Worm (Caenorhabditis elegans) whole organism, L2 larva: Measurements from ENCODE around the gene mab-21.

Experiments
- C34F6.9 ChIP-seq: fragments of 150-350 bp; optimal IDR thresholded peaks from 2 replicates; lab custom pipeline; 2014; ENCODE audit warnings: missing biosample characterization, missing genetic modification characterization
- F13H6.1 ChIP-seq: sonication (generic microtip); optimal IDR thresholded peaks from 2 replicates; lab custom pipeline; 2016; ENCODE audit warnings: missing genetic modification characterization, missing compliant biosample characterization
- ZK546.5 ChIP-seq: sonication (generic microtip); optimal IDR thresholded peaks from 2 replicates; lab custom pipeline; 2017; ENCODE audit warnings: missing biosample characterization, missing genetic modification characterization
- aly-2 ChIP-seq: fragments of 150-350 bp; optimal IDR thresholded peaks from 2 replicates; lab custom pipeline; 2014; ENCODE audit warnings: missing biosample characterization, missing genetic modification characterization
- ama-1 ChIP-seq: fragments of 150-350 bp; optimal IDR thresholded peaks from 2 replicates; lab custom pipeline; 2018; ENCODE audit warnings: inconsistent platforms
- blmp-1 ChIP-seq: sonication (generic microtip); optimal IDR thresholded peaks from 2 replicates; lab custom pipeline; 2017; ENCODE audit warnings: missing genetic modification characterization, mild to moderate bottlenecking, missing compliant biosample characterization, antibody characterized with exemption, moderate library complexity; ENCODE audit not compliant: insufficient read depth
- ceh-16 ChIP-seq: fragments of 150-350 bp; optimal IDR thresholded peaks from 2 replicates; lab custom pipeline; 2014; ENCODE audit warnings: missing biosample characterization, missing genetic modification characterization
- ceh-82 ChIP-seq: fragments of 150-350 bp; optimal IDR thresholded peaks from 2 replicates; lab custom pipeline; 2014; ENCODE audit warnings: missing biosample characterization, missing genetic modification characterization
- crh-2 ChIP-seq: sonication (generic microtip); optimal IDR thresholded peaks from 2 replicates; lab custom pipeline; 2017; ENCODE audit warnings: missing biosample characterization, missing genetic modification characterization
- dmd-4 ChIP-seq: sonication (generic microtip); optimal IDR thresholded peaks from 2 replicates; lab custom pipeline; 2017; ENCODE audit warnings: missing biosample characterization, missing genetic modification characterization
- egl-27 ChIP-seq: sonication (generic microtip); optimal IDR thresholded peaks from 3 replicates; lab custom pipeline; 2017; ENCODE audit warnings: missing biosample characterization, missing genetic modification reagents, missing genetic modification characterization
- elt-1 ChIP-seq: fragments of 150-350 bp; optimal IDR thresholded peaks from 2 replicates; lab custom pipeline; 2014; ENCODE audit warnings: missing biosample characterization, missing genetic modification characterization
- elt-3 ChIP-seq: sonication (generic microtip); optimal IDR thresholded peaks from 2 replicates; lab custom pipeline; 2017; ENCODE audit warnings: missing biosample characterization, missing genetic modification characterization
- gmeb-1 ChIP-seq: fragments of 150-350 bp; optimal IDR thresholded peaks from 2 replicates; lab custom pipeline; 2014; ENCODE audit warnings: missing biosample characterization, missing genetic modification characterization
- lsy-2 ChIP-seq, 2 experiments: fragments of 150-350 bp in 1 of 2; sonication (generic microtip) in 1 of 2; optimal IDR thresholded peaks; 2 replicates each; lab custom pipeline; 2014 to 2017; ENCODE audit warnings: missing biosample characterization in 2 of 2, missing genetic modification characterization in 2 of 2
- mbf-1 ChIP-seq: sonication (generic microtip); optimal IDR thresholded peaks from 2 replicates; lab custom pipeline; 2017; ENCODE audit warnings: missing biosample characterization, missing genetic modification characterization
- nhr-11 ChIP-seq: fragments of 150-350 bp; optimal IDR thresholded peaks from 2 replicates; lab custom pipeline; 2014; ENCODE audit warnings: missing biosample characterization, missing genetic modification characterization
- nhr-12 ChIP-seq: fragments of 150-350 bp; optimal IDR thresholded peaks from 2 replicates; lab custom pipeline; 2014; ENCODE audit warnings: missing biosample characterization, missing genetic modification characterization
- nhr-129 ChIP-seq: fragments of 150-350 bp; optimal IDR thresholded peaks from 2 replicates; lab custom pipeline; 2014; ENCODE audit warnings: missing biosample characterization, missing genetic modification characterization
- nhr-23 ChIP-seq: fragments of 150-350 bp; optimal IDR thresholded peaks from 2 replicates; lab custom pipeline; 2014; ENCODE audit warnings: missing biosample characterization, missing genetic modification reagents, missing genetic modification characterization
- nhr-25 ChIP-seq: fragments of 150-350 bp; sonication (generic microtip); optimal IDR thresholded peaks from 3 replicates; lab custom pipeline; 2014; ENCODE audit warnings: missing biosample characterization, missing genetic modification characterization
- nhr-6 ChIP-seq: fragments of 150-350 bp; optimal IDR thresholded peaks from 2 replicates; lab custom pipeline; 2014; ENCODE audit warnings: missing biosample characterization, missing genetic modification characterization
- nhr-77 ChIP-seq: fragments of 150-350 bp; optimal IDR thresholded peaks from 2 replicates; lab custom pipeline; 2014; ENCODE audit warnings: missing biosample characterization, missing genetic modification characterization
- sem-4 ChIP-seq: fragments of 150-350 bp; optimal IDR thresholded peaks from 2 replicates; lab custom pipeline; 2014; ENCODE audit warnings: missing biosample characterization, missing genetic modification reagents, missing genetic modification characterization
- skn-1 ChIP-seq: sonication (generic microtip); optimal IDR thresholded peaks from 2 replicates; lab custom pipeline; 2017; ENCODE audit warnings: missing biosample characterization, missing genetic modification characterization
- sma-9 ChIP-seq, 2 experiments: fragments of 150-350 bp in 1 of 2; sonication (generic microtip) in 1 of 2; optimal IDR thresholded peaks; 2 replicates each; lab custom pipeline; 2014 to 2016; ENCODE audit warnings: missing genetic modification characterization in 2 of 2, mild to moderate bottlenecking in 1 of 2, missing biosample characterization in 1 of 2, missing compliant biosample characterization in 1 of 2, missing genetic modification reagents in 1 of 2, moderate library complexity in 1 of 2
- snpc-4 ChIP-seq: fragments of 150-350 bp; optimal IDR thresholded peaks from 2 replicates; lab custom pipeline; 2014; ENCODE audit warnings: missing biosample characterization, missing genetic modification characterization
- unc-39 ChIP-seq: fragments of 150-350 bp; optimal IDR thresholded peaks from 2 replicates; lab custom pipeline; 2014; ENCODE audit warnings: missing biosample characterization, missing genetic modification characterization
- unc-55 ChIP-seq: fragments of 150-350 bp; sonication (generic microtip); optimal IDR thresholded peaks from 3 replicates; lab custom pipeline; 2014; ENCODE audit warnings: missing biosample characterization, missing genetic modification reagents, missing genetic modification characterization
- unc-62 ChIP-seq: fragments of 150-350 bp; optimal IDR thresholded peaks from 2 replicates; lab custom pipeline; 2014; ENCODE audit warnings: missing biosample characterization, missing genetic modification reagents, missing genetic modification characterization
- zag-1 ChIP-seq: fragments of 150-350 bp; optimal IDR thresholded peaks from 2 replicates; lab custom pipeline; 2014; ENCODE audit warnings: missing biosample characterization, missing genetic modification characterization
- ztf-1 ChIP-seq: fragments of 200-800 bp; sonication (Bioruptor generic); conservative IDR thresholded peaks from 2 replicates; pipeline ENCODE4 v1.3.6; 2022; ENCODE audit warnings: missing genetic modification characterization, missing compliant biosample characterization
- ztf-11 ChIP-seq: sonication (generic microtip); optimal IDR thresholded peaks from 2 replicates; lab custom pipeline; 2017; ENCODE audit warnings: missing biosample characterization, missing genetic modification characterization
- ztf-4 ChIP-seq: fragments of 150-350 bp; optimal IDR thresholded peaks from 2 replicates; lab custom pipeline; 2014; ENCODE audit warnings: missing biosample characterization, missing genetic modification characterization

mab-21 gene

ce11 chrIII:4601286-4601685 is 733 bp downstream of the mab-21 start:
- TF ChIP-seq aly-2 (tag; lab: Kevin White, UChicago): no peak
- no peak for TF ChIP-seq nhr-25 (tag; lab: Kevin White, UChicago)
- TF ChIP-seq unc-39: no peak
- TF ChIP-seq nhr-77: no peak
- no peak for TF ChIP-seq nhr-6
- TF ChIP-seq elt-3 (tag; lab: Kevin White, UChicago): no peak
- no peak for TF ChIP-seq sem-4
- no peak for TF ChIP-seq C34F6.9 (tag; lab: Kevin White, UChicago)
- TF ChIP-seq elt-1 (tag; lab: Kevin White, UChicago): no peak
- TF ChIP-seq mbf-1 (tag; lab: Kevin White, UChicago): no peak
- no peak for TF ChIP-seq ceh-16 (tag; lab: Kevin White, UChicago)
- no peak for TF ChIP-seq ceh-82 (tag; lab: Kevin White, UChicago)
- TF ChIP-seq nhr-12: no peak
- TF ChIP-seq ztf-4: no peak
- no peak for TF ChIP-seq unc-55
- no peak for TF ChIP-seq ZK546.5
- TF ChIP-seq zag-1 (tag; lab: Kevin White, UChicago): no peak
- TF ChIP-seq ztf-1 (GFP tag; lab: Robert Waterston, UW): no peak

DNA sequence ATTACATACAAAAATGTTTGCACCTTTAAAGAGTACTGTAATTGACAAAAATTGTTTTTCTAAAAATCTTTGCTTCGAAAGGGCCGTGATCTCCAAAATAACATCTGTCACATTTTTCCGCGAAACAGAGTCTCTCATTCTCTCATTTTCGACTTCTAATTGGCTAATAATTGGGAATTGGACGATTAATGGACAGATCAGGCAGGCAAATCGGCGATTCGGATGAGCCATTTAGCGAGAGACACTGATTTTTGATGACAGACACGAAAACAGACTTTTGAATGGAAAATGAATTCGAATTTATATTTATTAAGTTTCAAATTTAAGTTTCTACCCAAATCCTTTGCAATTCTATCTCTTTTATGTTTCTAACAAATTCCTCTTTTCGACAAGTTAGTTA is 3.3 kb downstream of the mab-21 start:
- TF ChIP-seq ztf-4 (no peak), unc-62 (GFP tag; lab: Kevin White, UChicago) (no peak), nhr-23 (tag; lab: Kevin White, UChicago) (no peak), ceh-16 (tag; lab: Kevin White, UChicago) (no peak), C34F6.9 (tag; lab: Kevin White, UChicago) (no peak), aly-2 (tag; lab: Kevin White, UChicago) (no peak), ama-1 (no peak), nhr-11 (tag; lab: Kevin White, UChicago) (no peak), egl-27 (tag; lab: Kevin White, UChicago) (no peak), nhr-25 (tag; lab: Kevin White, UChicago) (no peak), snpc-4 (tag; lab: Kevin White, UChicago) (no peak), crh-2 (tag; lab: Kevin White, UChicago) (no peak), gmeb-1 (tag; lab: Kevin White, UChicago) (no peak), lsy-2 (tag; optimal IDR thresholded peaks at IDR 0.05; lab: Kevin White, UChicago) (no peak), skn-1 (tag; lab: Kevin White, UChicago) (no peak), nhr-129 (tag; lab: Kevin White, UChicago) (no peak), zag-1 (tag; lab: Kevin White, UChicago) (no peak), blmp-1 (tag; lab: Kevin White, UChicago) (no peak)

ce11 chrIII:4612334-4612953 is 11.9 kb downstream of the mab-21 start, which contains the start of gene sel-2:
TSS of gene sel-2 (minus strand) at chrIII:4612384.
- TF ChIP-seq dmd-4 (no peak), lsy-2 (tag; optimal IDR thresholded peaks at IDR 0.05; lab: Kevin White, UChicago) (peak in 1 of 2 experiments; percentile 36), nhr-77 (no peak), nhr-25 (tag; lab: Kevin White, UChicago) (peak; percentile 47), sma-9 (GFP tag; optimal IDR thresholded peaks at IDR 0.05; lab: Kevin White, UChicago) (peak; percentile 50), sma-9 (tag; optimal IDR thresholded peaks at IDR 0.05; lab: Kevin White, UChicago) (no peak), zag-1 (tag; lab: Kevin White, UChicago) (no peak), nhr-23 (tag; lab: Kevin White, UChicago) (no peak), crh-2 (tag; lab: Kevin White, UChicago) (no peak), nhr-129 (tag; lab: Kevin White, UChicago) (peak; percentile 7), F13H6.1 (tag; lab: Kevin White, UChicago) (peak; percentile 30), C34F6.9 (tag; lab: Kevin White, UChicago) (peak; percentile 65), unc-55 (peak; percentile 36), blmp-1 (tag; lab: Kevin White, UChicago) (no peak), ceh-16 (tag; lab: Kevin White, UChicago) (no peak)
- TF ChIP-seq, all 48 proteins: peak for 7

ce11 chrIII:4616071-4616571 is 15.6 kb downstream of the mab-21 start, which contains the start of gene lips-3:
TSS of gene lips-3 (plus strand) at chrIII:4616528.
- TF ChIP-seq ztf-11 (tag; lab: Kevin White, UChicago): no peak
- peak; percentile 35 for TF ChIP-seq nhr-25 (tag; lab: Kevin White, UChicago)
